Fruit fly (Drosophila melanogaster): ENCODE measurements around the gene csw.

csw gene

dm6 chrX:2134226-2134880 lies 40.3 kb downstream of the csw start (continued):
- peak; percentile 27 for TF ChIP-seq HmgZ (tag; optimal IDR thresholded peaks at IDR 0.05)
- TF ChIP-seq pita (GFP tag; optimal IDR thresholded peaks at IDR 0.05): no peak
- peak; percentile 53; the same call in 1 of the 2 replicates for TF ChIP-seq Rx (GFP tag; IDR thresholded peaks at IDR 0.05)
- peak; percentile 50 for TF ChIP-seq CG3281 (GFP tag; optimal IDR thresholded peaks at IDR 0.05)
- no peak for TF ChIP-seq Trl (optimal IDR thresholded peaks at IDR 0.05)
- peak; percentile 43 for TF ChIP-seq Trl (GFP tag; optimal IDR thresholded peaks at IDR 0.05)
- peak; percentile 73 for TF ChIP-seq dmrt11E (tag; optimal IDR thresholded peaks at IDR 0.05)
- no peak for TF ChIP-seq ham (GFP tag; IDR thresholded peaks at IDR 0.05)
- peak; percentile 36 for TF ChIP-seq CG12744 (GFP tag; optimal IDR thresholded peaks at IDR 0.05)
- TF ChIP-seq Chrac-16 (GFP tag; optimal IDR thresholded peaks at IDR 0.05): peak; percentile 57
- peak; percentile 74 for TF ChIP-seq Awh (GFP tag; IDR thresholded peaks at IDR 0.05)
- peak; percentile 48; the same call in 2 of the 3 replicates for TF ChIP-seq ken (GFP tag; IDR thresholded peaks at IDR 0.05)
- TF ChIP-seq MBD-R2 (GFP tag; IDR thresholded peaks at IDR 0.05): no peak
- no peak for TF ChIP-seq Nf-YA (GFP tag; IDR thresholded peaks at IDR 0.05)
- no peak for TF ChIP-seq CG12942 (GFP tag; optimal IDR thresholded peaks at IDR 0.05)
- peak; percentile 23 for TF ChIP-seq CG31365 (tag; optimal IDR thresholded peaks at IDR 0.05)
- TF ChIP-seq Deaf1 (tag; optimal IDR thresholded peaks at IDR 0.05): peak; percentile 4
- peak; percentile 55 for TF ChIP-seq CG15514 (GFP tag; optimal IDR thresholded peaks at IDR 0.05)
- TF ChIP-seq btn (GFP tag; optimal IDR thresholded peaks at IDR 0.05): peak; percentile 9
- TF ChIP-seq z (GFP tag; IDR thresholded peaks at IDR 0.05): no peak
- TF ChIP-seq CG31224 (GFP tag; IDR thresholded peaks at IDR 0.05): peak; percentile 34; the same call in 1 of the 2 replicates
- no peak for TF ChIP-seq Adf1 (GFP tag; IDR thresholded peaks at IDR 0.05)
- peak; percentile 62 for TF ChIP-seq CG7556 (GFP tag; optimal IDR thresholded peaks at IDR 0.05)
- no peak for TF ChIP-seq amos (GFP tag; IDR thresholded peaks at IDR 0.05; ENCODE audit: partially characterized antibody)
- peak; percentile 62 for TF ChIP-seq NC2β (GFP tag; optimal IDR thresholded peaks at IDR 0.05)
- no peak for TF ChIP-seq MESR4 (GFP tag; optimal IDR thresholded peaks at IDR 0.05)
- TF ChIP-seq GATAe (GFP tag; conservative IDR thresholded peaks at IDR 0.05): no peak
- peak; percentile 34 for TF ChIP-seq cato (GFP tag; optimal IDR thresholded peaks at IDR 0.05; ENCODE audit: borderline replicate concordance)
- TF ChIP-seq tin (GFP tag; optimal IDR thresholded peaks at IDR 0.05): peak; percentile 75
- TF ChIP-seq onecut (GFP tag; IDR thresholded peaks at IDR 0.05): peak; percentile 50
- TF ChIP-seq CG11723 (GFP tag; optimal IDR thresholded peaks at IDR 0.05): peak; percentile 42
- peak; percentile 74 for TF ChIP-seq ATbp (GFP tag; optimal IDR thresholded peaks at IDR 0.05)
- peak; percentile 75 for TF ChIP-seq CG12219 (GFP tag; optimal IDR thresholded peaks at IDR 0.05)
- peak; percentile 16 for TF ChIP-seq Camta (GFP tag; optimal IDR thresholded peaks at IDR 0.05)
- TF ChIP-seq cad (GFP tag; optimal IDR thresholded peaks at IDR 0.05): no peak
- TF ChIP-seq exex (tag; optimal IDR thresholded peaks at IDR 0.05): no peak
- peak; percentile 24 for TF ChIP-seq pho (GFP tag; optimal IDR thresholded peaks at IDR 0.05)
- peak; percentile 96 for TF ChIP-seq sens (GFP tag)
- TF ChIP-seq CG13123 (GFP tag; optimal IDR thresholded peaks at IDR 0.05): no peak
- peak; percentile 46 for TF ChIP-seq CHES-1-like (GFP tag; optimal IDR thresholded peaks at IDR 0.05)
- peak; percentile 75 for TF ChIP-seq Oli (tag; optimal IDR thresholded peaks at IDR 0.05)
- peak; percentile 66 for TF ChIP-seq CG2120 (GFP tag; optimal IDR thresholded peaks at IDR 0.05)
- TF ChIP-seq CG2875 (GFP tag; optimal IDR thresholded peaks at IDR 0.05): peak; percentile 55
- no peak for TF ChIP-seq Doc3 (GFP tag; IDR thresholded peaks at IDR 0.05; ENCODE audit: partially characterized antibody)
- TF ChIP-seq dati (GFP tag; IDR thresholded peaks at IDR 0.05): no peak
- TF ChIP-seq CG6689 (GFP tag; IDR thresholded peaks at IDR 0.05): peak; percentile 65
- peak; percentile 18; the same call in 1 of the 2 replicates for TF ChIP-seq esg (GFP tag; conservative IDR thresholded peaks at IDR 0.05)
- no peak for TF ChIP-seq da (GFP tag; optimal IDR thresholded peaks at IDR 0.05)
- TF ChIP-seq CG1603 (tag; optimal IDR thresholded peaks at IDR 0.05): peak; percentile 86
- peak; percentile 59 for TF ChIP-seq trem (tag; optimal IDR thresholded peaks at IDR 0.05)
- no peak for TF ChIP-seq Sin3A (optimal IDR thresholded peaks at IDR 0.05)

Data from whole organism, embryonic.